Fruit fly (Drosophila melanogaster) whole organism, embryonic: Measurements from ENCODE around the gene Theg.

Experiments used
- B-H1 ChIP-seq: fragments of 200-800 bp; sonication (Bioruptor generic); IDR thresholded peaks from 3 replicates; pipeline ENCODE4 v1.3.6; 2022; ENCODE audit warnings: missing biosample characterization, missing genetic modification characterization
- CG10462 ChIP-seq: fragments of 200-800 bp; sonication (Bioruptor generic); optimal IDR thresholded peaks from 2 replicates; lab custom pipeline; 2016; ENCODE audit warnings: missing biosample characterization, missing genetic modification characterization
- CG11247 ChIP-seq: fragments of 200-800 bp; sonication (Bioruptor generic); IDR thresholded peaks from 2 replicates; pipeline ENCODE4 v1.3.6; 2022; ENCODE audit warnings: missing biosample characterization, missing genetic modification characterization
- CG11504 ChIP-seq: fragments of 200-800 bp; sonication (Bioruptor generic); optimal IDR thresholded peaks from 3 replicates; lab custom pipeline; 2019; ENCODE audit warnings: missing biosample characterization, mild to moderate bottlenecking, missing genetic modification characterization, moderate library complexity
- CG1233 ChIP-seq: fragments of 200-800 bp; sonication (Bioruptor generic); optimal IDR thresholded peaks from 4 replicates; lab custom pipeline; 2018; ENCODE audit warnings: missing biosample characterization, mild to moderate bottlenecking, missing genetic modification characterization
- CG14667 ChIP-seq: fragments of 200-800 bp; sonication (Bioruptor generic); IDR thresholded peaks from 2 replicates; pipeline ENCODE4 v1.3.6; 2022; ENCODE audit warnings: missing biosample characterization, missing genetic modification characterization
- CG17361 ChIP-seq: fragments of 200-800 bp; sonication (Bioruptor generic); IDR thresholded peaks from 3 replicates; pipeline ENCODE4 v1.3.6; 2022; ENCODE audit warnings: missing biosample characterization, missing genetic modification characterization
- CG17385 ChIP-seq: fragments of 200-800 bp; sonication (Bioruptor generic); optimal IDR thresholded peaks from 3 replicates; lab custom pipeline; 2018; ENCODE audit warnings: missing biosample characterization, mild to moderate bottlenecking, missing genetic modification characterization
- CG2120 ChIP-seq: fragments of 200-800 bp; sonication (Bioruptor generic); optimal IDR thresholded peaks from 3 replicates; lab custom pipeline; 2016; ENCODE audit warnings: missing biosample characterization, missing genetic modification characterization
- CG2889 ChIP-seq: fragments of 200-800 bp; sonication (Bioruptor generic); IDR thresholded peaks from 3 replicates; pipeline ENCODE4 v1.3.6; 2022; ENCODE audit warnings: missing biosample characterization, missing genetic modification characterization
- CG3838 ChIP-seq: fragments of 200-800 bp; sonication (Bioruptor generic); optimal IDR thresholded peaks from 3 replicates; lab custom pipeline; 2016; ENCODE audit warnings: missing biosample characterization, missing genetic modification characterization
- CG3995 ChIP-seq: fragments of 200-800 bp; sonication (Bioruptor generic); optimal IDR thresholded peaks from 3 replicates; lab custom pipeline; 2016; ENCODE audit warnings: missing biosample characterization, missing genetic modification characterization
- CG4282 ChIP-seq: fragments of 200-800 bp; sonication (Bioruptor generic); optimal IDR thresholded peaks from 2 replicates; lab custom pipeline; 2016; ENCODE audit warnings: missing biosample characterization, missing genetic modification characterization
- CG4360 ChIP-seq: fragments of 200-800 bp; sonication (Bioruptor generic); IDR thresholded peaks from 2 replicates; pipeline ENCODE4 v1.3.6; 2022; ENCODE audit warnings: missing biosample characterization, missing genetic modification characterization
- CG6791 ChIP-seq: fragments of 200-800 bp; sonication (Bioruptor generic); IDR thresholded peaks from 3 replicates; pipeline ENCODE4 v1.3.6; 2022; ENCODE audit warnings: missing biosample characterization, missing genetic modification characterization; ENCODE audit not compliant: partially characterized antibody
- CG7271 ChIP-seq: fragments of 200-800 bp; sonication (Bioruptor generic); optimal IDR thresholded peaks from 2 replicates; lab custom pipeline; 2018; ENCODE audit warnings: missing biosample characterization, mild to moderate bottlenecking, missing genetic modification characterization, moderate library complexity
- CG7928 ChIP-seq: fragments of 200-800 bp; sonication (Bioruptor generic); optimal IDR thresholded peaks from 2 replicates; lab custom pipeline; 2017; ENCODE audit warnings: missing biosample characterization, mild to moderate bottlenecking, missing genetic modification characterization
- CG7963 ChIP-seq: fragments of 200-800 bp; sonication (Bioruptor generic); IDR thresholded peaks from 3 replicates; pipeline ENCODE4 v1.3.6; 2022; ENCODE audit warnings: missing biosample characterization, missing genetic modification characterization; ENCODE audit not compliant: partially characterized antibody
- CG7987 ChIP-seq: fragments of 200-800 bp; sonication (Bioruptor generic); optimal IDR thresholded peaks from 2 replicates; lab custom pipeline; 2018; ENCODE audit warnings: missing biosample characterization, mild to moderate bottlenecking, missing genetic modification characterization, moderate library complexity
- CrebB ChIP-seq: fragments of 200-800 bp; sonication (Bioruptor generic); optimal IDR thresholded peaks from 3 replicates; lab custom pipeline; 2018; ENCODE audit warnings: missing biosample characterization, mild to moderate bottlenecking, missing genetic modification characterization
- D19A ChIP-seq: fragments of 200-800 bp; optimal IDR thresholded peaks from 3 replicates; lab custom pipeline; 2019; ENCODE audit warnings: missing biosample characterization, mild to moderate bottlenecking, missing genetic modification characterization, moderate library complexity
- Dek ChIP-seq: fragments of 200-800 bp; sonication (Bioruptor generic); optimal IDR thresholded peaks from 3 replicates; lab custom pipeline; 2019; ENCODE audit warnings: missing biosample characterization, mild to moderate bottlenecking, missing genetic modification characterization, moderate library complexity
- Ets97D ChIP-seq: fragments of 200-800 bp; sonication (Bioruptor generic); optimal IDR thresholded peaks from 3 replicates; lab custom pipeline; 2016; ENCODE audit warnings: missing biosample characterization, missing genetic modification characterization
- Hand ChIP-seq: fragments of 200-800 bp; sonication (Bioruptor generic); optimal IDR thresholded peaks from 2 replicates; lab custom pipeline; 2017; ENCODE audit warnings: mild to moderate bottlenecking, missing biosample characterization, missing genetic modification reagents, missing genetic modification characterization
- Hey ChIP-seq: fragments of 200-800 bp; sonication (Bioruptor generic); optimal IDR thresholded peaks from 3 replicates; lab custom pipeline; 2018; ENCODE audit warnings: missing biosample characterization, mild to moderate bottlenecking, missing genetic modification characterization
- HmgD ChIP-seq: fragments of 200-800 bp; sonication (Bioruptor generic); optimal IDR thresholded peaks from 3 replicates; lab custom pipeline; 2016; ENCODE audit warnings: missing biosample characterization, missing genetic modification characterization
- Hr3 ChIP-seq: fragments of 200-800 bp; sonication (Bioruptor generic); optimal IDR thresholded peaks from 3 replicates; lab custom pipeline; 2016; ENCODE audit warnings: missing biosample characterization, missing genetic modification characterization
- Nf-YA ChIP-seq: fragments of 200-800 bp; sonication (Bioruptor generic); IDR thresholded peaks from 2 replicates; pipeline ENCODE4 v1.3.6; 2022; ENCODE audit warnings: missing biosample characterization, missing genetic modification characterization
- Side ChIP-seq: fragments of 200-800 bp; sonication (Bioruptor generic); optimal IDR thresholded peaks from 2 replicates; lab custom pipeline; 2016; ENCODE audit warnings: missing biosample characterization, missing genetic modification characterization
- Sin3A ChIP-seq: fragments of >200 bp; optimal IDR thresholded peaks from 2 replicates; lab custom pipeline; 2018
- Trl ChIP-seq, 3 experiments: fragments of >200 bp in 2 of 3; fragments of 200-800 bp in 1 of 3; sonication (Bioruptor generic) in 1 of 3; optimal IDR thresholded peaks; 2 replicates in 1 of 3; 3 replicates in 2 of 3; lab custom pipeline; 2016 to 2017; ENCODE audit warnings: missing biosample characterization in 1 of 3, missing genetic modification characterization in 1 of 3
- Vsx1 ChIP-seq: fragments of 200-800 bp; sonication (Bioruptor generic); optimal IDR thresholded peaks from 2 replicates; lab custom pipeline; 2017; ENCODE audit warnings: missing biosample characterization, mild to moderate bottlenecking, missing genetic modification characterization, missing genetic modification reagents
- YL-1 ChIP-seq: fragments of 200-800 bp; sonication (Bioruptor generic); optimal IDR thresholded peaks from 3 replicates; lab custom pipeline; 2017; ENCODE audit warnings: missing biosample characterization, mild to moderate bottlenecking, missing genetic modification characterization
- ab ChIP-seq: fragments of 200-800 bp; sonication (Bioruptor generic); optimal IDR thresholded peaks from 2 replicates; lab custom pipeline; 2016; ENCODE audit warnings: missing biosample characterization, missing genetic modification characterization
- bbx ChIP-seq: fragments of 200-800 bp; sonication (Bioruptor generic); IDR thresholded peaks from 2 replicates; pipeline ENCODE4 v1.3.6; 2022; ENCODE audit warnings: missing biosample characterization, missing genetic modification characterization; ENCODE audit not compliant: partially characterized antibody
- chinmo ChIP-seq: fragments of 200-800 bp; sonication (Bioruptor generic); IDR thresholded peaks from 4 replicates; pipeline ENCODE4 v1.3.6; 2022; ENCODE audit warnings: missing biosample characterization, missing genetic modification characterization; ENCODE audit not compliant: partially characterized antibody
- corto ChIP-seq: fragments of 200-800 bp; sonication (Bioruptor generic); optimal IDR thresholded peaks from 2 replicates; lab custom pipeline; 2016; ENCODE audit warnings: missing biosample characterization, mild to moderate bottlenecking, missing genetic modification characterization, moderate library complexity
- ems ChIP-seq: fragments of 200-800 bp; sonication (Bioruptor generic); optimal IDR thresholded peaks from 3 replicates; lab custom pipeline; 2016; ENCODE audit warnings: missing biosample characterization, missing genetic modification characterization
- exex ChIP-seq: fragments of 200-800 bp; sonication (Bioruptor generic); optimal IDR thresholded peaks from 4 replicates; lab custom pipeline; 2018; ENCODE audit warnings: missing biosample characterization, mild to moderate bottlenecking, missing genetic modification characterization, moderate library complexity
- hbn ChIP-seq: fragments of 200-800 bp; sonication (Bioruptor generic); IDR thresholded peaks from 2 replicates; pipeline ENCODE4 v1.3.6; 2022; ENCODE audit warnings: missing biosample characterization, missing genetic modification characterization; ENCODE audit not compliant: partially characterized antibody
- jing ChIP-seq: fragments of 200-800 bp; sonication (Bioruptor generic); optimal IDR thresholded peaks from 2 replicates; lab custom pipeline; 2018; ENCODE audit warnings: missing biosample characterization, mild to moderate bottlenecking, missing genetic modification characterization
- lilli ChIP-seq: fragments of 200-800 bp; sonication (Bioruptor generic); optimal IDR thresholded peaks from 3 replicates; lab custom pipeline; 2016; ENCODE audit warnings: missing biosample characterization, missing genetic modification characterization
- oc ChIP-seq: fragments of 200-800 bp; sonication (Bioruptor generic); optimal IDR thresholded peaks from 2 replicates; lab custom pipeline; 2018; ENCODE audit warnings: missing biosample characterization, mild to moderate bottlenecking, missing genetic modification characterization, moderate library complexity
- pita ChIP-seq: fragments of 200-800 bp; sonication (Bioruptor generic); optimal IDR thresholded peaks from 2 replicates; lab custom pipeline; 2017; ENCODE audit warnings: missing biosample characterization, mild to moderate bottlenecking, missing genetic modification characterization
- pnt ChIP-seq: fragments of 200-800 bp; sonication (Bioruptor generic); optimal IDR thresholded peaks from 3 replicates; lab custom pipeline; 2016; ENCODE audit warnings: missing biosample characterization, missing genetic modification characterization
- ranshi ChIP-seq: fragments of 200-800 bp; sonication (Bioruptor generic); IDR thresholded peaks from 2 replicates; pipeline ENCODE4 v1.3.6; 2022; ENCODE audit warnings: missing biosample characterization, missing genetic modification characterization
- rib ChIP-seq: fragments of 200-800 bp; sonication (Bioruptor generic); IDR thresholded peaks from 2 replicates; pipeline ENCODE4 v1.3.6; 2022; ENCODE audit warnings: missing biosample characterization, missing genetic modification characterization
- sd ChIP-seq: fragments of 200-800 bp; sonication (Bioruptor generic); optimal IDR thresholded peaks from 3 replicates; lab custom pipeline; 2018; ENCODE audit warnings: missing biosample characterization, mild to moderate bottlenecking, missing genetic modification characterization, moderate library complexity
- tin ChIP-seq: fragments of 200-800 bp; sonication (Bioruptor generic); optimal IDR thresholded peaks from 3 replicates; lab custom pipeline; 2016; ENCODE audit warnings: missing biosample characterization, missing genetic modification characterization
- zen ChIP-seq: fragments of 200-800 bp; sonication (Bioruptor generic); optimal IDR thresholded peaks from 3 replicates; lab custom pipeline; 2018; ENCODE audit warnings: missing biosample characterization, mild to moderate bottlenecking, missing genetic modification characterization, moderate library complexity

Theg gene

DNA sequence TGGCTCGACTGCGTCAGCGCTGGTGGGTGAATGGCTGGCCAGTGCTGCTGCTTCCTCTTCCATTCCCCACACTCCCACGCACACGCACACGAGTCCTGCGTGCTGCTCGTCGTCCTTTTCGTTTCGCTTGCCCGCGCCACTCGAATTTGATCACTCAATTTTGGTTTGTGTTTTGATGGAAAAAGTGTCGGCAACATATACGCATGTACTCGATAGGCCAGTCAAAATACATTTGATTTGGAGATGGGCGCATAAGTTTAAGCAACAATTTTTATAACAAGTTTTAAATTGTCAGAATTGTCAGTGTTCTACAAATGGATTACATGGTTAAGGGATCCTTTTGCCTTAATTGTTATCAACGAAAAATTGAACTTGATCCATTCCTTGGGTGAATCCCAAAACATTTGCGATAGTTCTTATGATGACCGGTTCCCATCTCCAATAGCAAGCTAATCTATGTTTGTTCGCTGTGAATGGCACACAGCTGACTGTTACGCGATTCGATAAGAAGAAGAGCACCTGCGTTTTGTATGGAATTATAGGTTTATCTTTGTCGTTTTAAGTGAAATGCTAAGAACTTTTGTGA is 8.6 kb downstream of the Theg start, which contains the start of the genes Mitofilin and mRpL35 (continued):
- TF ChIP-seq B-H1, result no peak
- peak; percentile 53 for TF ChIP-seq bbx
- peak; percentile 45 for TF ChIP-seq hbn (GFP tag; lab: Robert Waterston, UW)
- TF ChIP-seq lilli (GFP tag; lab: Kevin White, UChicago), result peak; percentile 52
- no peak for TF ChIP-seq CG11504 (tag; lab: Kevin White, UChicago)
- TF ChIP-seq corto (GFP tag; lab: Kevin White, UChicago), result no peak
- TF ChIP-seq CG4282 (GFP tag; lab: Kevin White, UChicago), result no peak
- peak; percentile 46 for TF ChIP-seq HmgD (GFP tag; lab: Kevin White, UChicago)
- TF ChIP-seq D19A (tag; lab: Kevin White, UChicago), result no peak
- TF ChIP-seq CG6791 (GFP tag; lab: Robert Waterston, UW), result peak; percentile 22; the same call in 2 of the 3 replicates
- TF ChIP-seq CG4360, result no peak
- TF ChIP-seq rib (GFP tag; lab: Robert Waterston, UW), result no peak
- TF ChIP-seq oc (tag; lab: Kevin White, UChicago), result no peak
- no peak for TF ChIP-seq exex (tag; lab: Kevin White, UChicago)
- 0 out of 3 replicates have a peak, but pooled peaks have one; percentile 22 for TF ChIP-seq CG7963 (GFP tag; lab: Robert Waterston, UW)
- TF ChIP-seq CG14667 (GFP tag; lab: Robert Waterston, UW), result no peak
- no peak for TF ChIP-seq sd (tag; lab: Kevin White, UChicago)
- TF ChIP-seq CrebB, result no peak
- TF ChIP-seq chinmo (GFP tag; lab: Robert Waterston, UW), result 0 out of 4 replicates have a peak, but pooled peaks have one; percentile 34
- TF ChIP-seq ems (GFP tag; lab: Kevin White, UChicago), result no peak
- TF ChIP-seq ab, result no peak
- no peak for TF ChIP-seq pnt
- no peak for TF ChIP-seq CG7271
- peak; percentile 19 for TF ChIP-seq CG3995 (GFP tag; lab: Kevin White, UChicago)
- no peak for TF ChIP-seq Hey (tag; lab: Kevin White, UChicago)
- no peak; the same call in 2 of the 3 replicates for TF ChIP-seq CG2889 (GFP tag; lab: Robert Waterston, UW)
- peak; percentile 32 for TF ChIP-seq Side
- TF ChIP-seq Hr3, result peak; percentile 9
- peak; percentile 94 for TF ChIP-seq Vsx1 (GFP tag; lab: Kevin White, UChicago)
- peak; percentile 97 for TF ChIP-seq Sin3A (lab: Kevin White, UChicago)
- TF ChIP-seq Trl (optimal IDR thresholded peaks at IDR 0.05; lab: Kevin White, UChicago), result no peak
- TF ChIP-seq Trl (GFP tag; optimal IDR thresholded peaks at IDR 0.05; lab: Kevin White, UChicago), result peak; percentile 41
- no peak for TF ChIP-seq jing
- no peak for TF ChIP-seq ranshi (GFP tag; lab: Robert Waterston, UW)
- TF ChIP-seq CG1233 (GFP tag; lab: Kevin White, UChicago), result peak; percentile 24
- no peak for TF ChIP-seq CG3838
- TF ChIP-seq pita, result no peak
- TF ChIP-seq Dek, result peak; percentile 21
- TF ChIP-seq tin (GFP tag; lab: Kevin White, UChicago), result peak; percentile 9
- peak; percentile 63 for TF ChIP-seq YL-1 (GFP tag; lab: Kevin White, UChicago)
- TF ChIP-seq CG10462 (GFP tag; lab: Kevin White, UChicago), result no peak
- TF ChIP-seq CG7987 (GFP tag; lab: Kevin White, UChicago), result no peak
- no peak for TF ChIP-seq Hand (GFP tag; lab: Kevin White, UChicago)
- TF ChIP-seq CG17361 (GFP tag; lab: Robert Waterston, UW), result peak; percentile 68; the same call in 2 of the 3 replicates
- no peak for TF ChIP-seq Nf-YA
- no peak for TF ChIP-seq CG11247 (GFP tag; lab: Robert Waterston, UW)
- peak; percentile 46 for TF ChIP-seq Ets97D (GFP tag; lab: Kevin White, UChicago)
- no peak for TF ChIP-seq CG7928 (GFP tag; lab: Kevin White, UChicago)
- peak; percentile 93 for TF ChIP-seq CG17385 (GFP tag; lab: Kevin White, UChicago)
- TF ChIP-seq CG2120, result peak; percentile 69
- peak; percentile 16 for TF ChIP-seq zen
